Fruit fly (Drosophila melanogaster) whole organism, adult: Measurements from ENCODE around the gene CSN6.

Source experiments
- CG11617 ChIP-seq: fragments of 200-800 bp; sonication (Bioruptor generic); optimal IDR thresholded peaks from 2 replicates; lab custom pipeline; 2017; ENCODE audit warnings: mild to moderate bottlenecking, missing biosample characterization, missing genetic modification reagents, missing genetic modification characterization
- CG12768 ChIP-seq: fragments of 200-800 bp; sonication (Bioruptor generic); optimal IDR thresholded peaks from 2 replicates; lab custom pipeline; 2017; ENCODE audit warnings: missing biosample characterization, missing genetic modification characterization, mild to moderate bottlenecking, moderate library complexity, missing genetic modification reagents
- CG14711 ChIP-seq: fragments of 200-800 bp; sonication (Bioruptor generic); optimal IDR thresholded peaks from 2 replicates; lab custom pipeline; 2018; ENCODE audit warnings: missing biosample characterization, mild to moderate bottlenecking, missing genetic modification characterization, moderate library complexity
- CG1620 ChIP-seq: fragments of 200-800 bp; sonication (Bioruptor generic); optimal IDR thresholded peaks from 2 replicates; lab custom pipeline; 2016; ENCODE audit warnings: missing biosample characterization, missing genetic modification characterization
- CG33017 ChIP-seq: fragments of 200-800 bp; sonication (Bioruptor generic); optimal IDR thresholded peaks from 2 replicates; lab custom pipeline; 2018; ENCODE audit warnings: missing biosample characterization, mild to moderate bottlenecking, missing genetic modification characterization, moderate library complexity
- CG5204 ChIP-seq: fragments of 200-800 bp; sonication (Bioruptor generic); optimal IDR thresholded peaks from 2 replicates; lab custom pipeline; 2016; ENCODE audit warnings: missing biosample characterization, missing genetic modification characterization
- CG7045 ChIP-seq: fragments of 200-800 bp; sonication (Bioruptor generic); optimal IDR thresholded peaks from 2 replicates; lab custom pipeline; 2017; ENCODE audit warnings: missing biosample characterization, mild to moderate bottlenecking, missing genetic modification characterization
- CG7101 ChIP-seq: fragments of 200-800 bp; sonication (Bioruptor generic); optimal IDR thresholded peaks from 2 replicates; lab custom pipeline; 2018; ENCODE audit warnings: missing biosample characterization, mild to moderate bottlenecking, missing genetic modification characterization, moderate library complexity
- Clk ChIP-seq: fragments of 200-800 bp; sonication (Bioruptor generic); optimal IDR thresholded peaks from 2 replicates; lab custom pipeline; 2017; ENCODE audit warnings: missing biosample characterization, missing genetic modification characterization
- Crg-1 ChIP-seq: fragments of 200-800 bp; sonication (Bioruptor generic); optimal IDR thresholded peaks from 2 replicates; lab custom pipeline; 2016; ENCODE audit warnings: missing biosample characterization, missing genetic modification characterization
- Hr96 ChIP-seq: fragments of 200-800 bp; sonication (Bioruptor generic); optimal IDR thresholded peaks from 2 replicates; lab custom pipeline; 2016; ENCODE audit warnings: missing biosample characterization, missing genetic modification characterization
- Mnt ChIP-seq: fragments of 200-800 bp; sonication (Bioruptor generic); optimal IDR thresholded peaks from 2 replicates; lab custom pipeline; 2016; ENCODE audit warnings: missing biosample characterization, mild to moderate bottlenecking, missing genetic modification characterization
- bab1 ChIP-seq: fragments of 200-800 bp; sonication (Bioruptor generic); optimal IDR thresholded peaks from 3 replicates; lab custom pipeline; 2019; ENCODE audit warnings: missing biosample characterization, mild to moderate bottlenecking, missing genetic modification characterization, moderate library complexity
- cic ChIP-seq: fragments of 200-800 bp; sonication (Bioruptor generic); optimal IDR thresholded peaks from 2 replicates; lab custom pipeline; 2017; ENCODE audit warnings: missing biosample characterization, mild to moderate bottlenecking, missing genetic modification characterization, moderate library complexity
- cnc ChIP-seq, 2 experiments: fragments of >200 bp; optimal IDR thresholded peaks; 2 replicates each; lab custom pipeline; 2017
- kay ChIP-seq: fragments of 200-800 bp; sonication (Bioruptor generic); peaks from one replicate; lab custom pipeline; 2016; ENCODE audit warnings: missing biosample characterization, missing genetic modification characterization, borderline replicate concordance
- ovo ChIP-seq: fragments of 200-800 bp; sonication (Bioruptor generic); optimal IDR thresholded peaks from 2 replicates; lab custom pipeline; 2016; ENCODE audit warnings: missing biosample characterization, missing genetic modification characterization
- pad ChIP-seq: fragments of 200-800 bp; sonication (Bioruptor generic); optimal IDR thresholded peaks from 3 replicates; lab custom pipeline; 2017; ENCODE audit warnings: missing biosample characterization, missing genetic modification characterization, mild to moderate bottlenecking, moderate library complexity, missing genetic modification reagents
- tj ChIP-seq: fragments of 200-800 bp; sonication (Bioruptor generic); optimal IDR thresholded peaks from 3 replicates; lab custom pipeline; 2017; ENCODE audit warnings: missing biosample characterization, mild to moderate bottlenecking, missing genetic modification characterization, moderate library complexity
- toe ChIP-seq: fragments of 200-800 bp; sonication (Bioruptor generic); optimal IDR thresholded peaks from 2 replicates; lab custom pipeline; 2016; ENCODE audit warnings: missing biosample characterization, missing genetic modification characterization

CSN6 gene

dm6 chr3R:22560224-22560623 is 20.3 kb upstream of the CSN6 start:
- TF ChIP-seq Clk (no peak), cnc (optimal IDR thresholded peaks at IDR 0.05; lab: Kevin White, UChicago) (no peak), kay (GFP tag; lab: Kevin White, UChicago) (no peak), cic (GFP tag; lab: Kevin White, UChicago) (no peak), CG1620 (no peak), Mnt (GFP tag; lab: Kevin White, UChicago) (no peak), Crg-1 (no peak), CG11617 (no peak), tj (GFP tag; lab: Kevin White, UChicago) (no peak), Hr96 (GFP tag; lab: Kevin White, UChicago) (no peak), CG7101 (tag; lab: Kevin White, UChicago) (no peak), toe (no peak), CG5204 (GFP tag; lab: Kevin White, UChicago) (no peak), pad (GFP tag; lab: Kevin White, UChicago) (no peak), ovo (GFP tag; lab: Kevin White, UChicago) (no peak), CG14711 (no peak), CG33017 (no peak), CG12768 (GFP tag; lab: Kevin White, UChicago) (no peak), CG7045 (GFP tag; lab: Kevin White, UChicago) (no peak), bab1 (GFP tag; lab: Kevin White, UChicago) (no peak)

- TF ChIP-seq cnc (optimal IDR thresholded peaks at IDR 0.05; lab: Kevin White, UChicago): no peak
- TF ChIP-seq Hr96 (GFP tag; lab: Kevin White, UChicago): no peak
- no peak for TF ChIP-seq Clk
- no peak for TF ChIP-seq bab1 (GFP tag; lab: Kevin White, UChicago)
- TF ChIP-seq CG7101 (tag; lab: Kevin White, UChicago): no peak
- TF ChIP-seq Crg-1: no peak
- TF ChIP-seq kay (GFP tag; lab: Kevin White, UChicago): no peak
- no peak for TF ChIP-seq cic (GFP tag; lab: Kevin White, UChicago)
- no peak for TF ChIP-seq tj (GFP tag; lab: Kevin White, UChicago)
- no peak for TF ChIP-seq CG12768 (GFP tag; lab: Kevin White, UChicago)
- TF ChIP-seq pad (GFP tag; lab: Kevin White, UChicago): no peak
- no peak for TF ChIP-seq CG11617
- TF ChIP-seq toe: no peak
- TF ChIP-seq ovo (GFP tag; lab: Kevin White, UChicago): no peak
- no peak for TF ChIP-seq CG33017
- no peak for TF ChIP-seq CG7045 (GFP tag; lab: Kevin White, UChicago)
- no peak for TF ChIP-seq CG5204 (GFP tag; lab: Kevin White, UChicago)
- no peak for TF ChIP-seq CG1620
- TF ChIP-seq Mnt (GFP tag; lab: Kevin White, UChicago): no peak
- no peak for TF ChIP-seq CG14711
Observed at dm6 chr3R:22562502-22562901, 18.1 kb upstream of the CSN6 start, which contains the start of gene sit. Gene sit (minus strand): TSS chr3R:22562572.

DNA sequence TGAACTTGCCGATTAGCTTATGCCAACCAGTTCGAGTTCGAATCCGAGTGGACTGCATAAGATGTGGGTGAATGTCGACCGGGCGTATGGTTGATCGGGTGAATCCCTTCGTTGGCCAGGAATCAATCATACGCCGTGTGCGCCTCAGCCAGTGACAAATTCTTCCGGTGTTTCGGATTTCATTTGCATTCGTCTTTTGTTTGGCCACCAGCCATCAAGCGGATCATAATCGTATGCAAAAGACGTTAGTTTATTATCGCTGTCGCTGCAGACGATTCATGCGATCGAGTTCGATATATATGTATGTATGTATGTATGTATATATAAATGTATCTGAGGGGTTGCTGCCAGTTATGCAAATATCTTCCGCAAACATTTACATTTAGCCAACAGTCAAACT is 16.5 kb upstream of the CSN6 start:
- TF ChIP-seq CG5204 (GFP tag; lab: Kevin White, UChicago) (no peak), pad (GFP tag; lab: Kevin White, UChicago) (no peak), ovo (GFP tag; lab: Kevin White, UChicago) (no peak), tj (GFP tag; lab: Kevin White, UChicago) (no peak), toe (no peak), CG33017 (no peak), CG11617 (no peak), CG12768 (GFP tag; lab: Kevin White, UChicago) (no peak), CG14711 (no peak), Hr96 (GFP tag; lab: Kevin White, UChicago) (no peak), CG7101 (tag; lab: Kevin White, UChicago) (no peak), Mnt (GFP tag; lab: Kevin White, UChicago) (no peak)

DNA sequence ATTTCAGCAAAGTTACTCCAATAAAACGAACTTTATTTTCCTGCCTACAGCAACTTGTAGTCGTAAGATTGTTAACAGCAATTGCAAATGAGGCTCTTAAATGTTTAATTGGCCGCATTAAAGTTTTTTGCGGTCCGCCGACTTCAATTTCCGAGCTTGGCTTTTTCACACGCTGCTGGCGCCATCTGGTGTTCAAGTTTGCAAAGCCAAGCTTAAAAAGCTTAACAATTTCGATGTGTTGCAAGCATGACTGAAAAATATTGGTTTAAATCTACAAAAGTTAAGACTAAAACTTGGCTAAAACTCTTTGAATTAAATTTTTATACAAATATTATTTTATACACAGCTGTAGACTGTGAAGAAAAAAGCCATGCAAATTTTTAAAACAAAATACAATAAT is 15.9 kb upstream of the CSN6 start:
- no peak for TF ChIP-seq CG5204 (GFP tag; lab: Kevin White, UChicago)
- TF ChIP-seq tj (GFP tag; lab: Kevin White, UChicago): no peak
- TF ChIP-seq Clk: no peak
- TF ChIP-seq Crg-1: no peak
- no peak for TF ChIP-seq CG1620
- TF ChIP-seq bab1 (GFP tag; lab: Kevin White, UChicago): no peak
- no peak for TF ChIP-seq CG11617
- no peak for TF ChIP-seq CG7045 (GFP tag; lab: Kevin White, UChicago)
- TF ChIP-seq CG7101 (tag; lab: Kevin White, UChicago): no peak
- TF ChIP-seq cnc (optimal IDR thresholded peaks at IDR 0.05; lab: Kevin White, UChicago): no peak

DNA sequence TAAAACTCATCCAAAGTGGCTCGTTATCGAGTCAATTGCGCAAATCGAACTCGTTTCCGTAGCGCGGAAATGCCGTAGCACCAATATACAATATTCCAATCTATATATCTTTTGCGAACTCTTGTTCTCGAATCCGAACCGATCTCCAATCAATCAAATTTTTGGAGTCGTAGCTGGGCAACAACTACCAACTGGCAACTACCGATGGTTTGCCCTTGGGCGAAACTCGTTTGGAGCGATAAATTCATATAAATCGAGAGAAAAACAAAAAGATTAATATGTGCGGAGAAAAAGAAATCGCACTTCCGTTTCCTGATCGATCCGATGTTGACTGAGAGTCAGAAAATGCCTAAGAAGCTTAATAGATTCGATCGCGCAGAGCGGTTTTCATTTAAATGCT is 14.8 kb upstream of the CSN6 start:
- TF ChIP-seq toe (no peak), cnc (optimal IDR thresholded peaks at IDR 0.05; lab: Kevin White, UChicago) (no peak), CG7045 (GFP tag; lab: Kevin White, UChicago) (no peak), CG7101 (tag; lab: Kevin White, UChicago) (no peak), pad (GFP tag; lab: Kevin White, UChicago) (no peak), kay (GFP tag; lab: Kevin White, UChicago) (no peak), CG11617 (no peak), Crg-1 (no peak)

DNA sequence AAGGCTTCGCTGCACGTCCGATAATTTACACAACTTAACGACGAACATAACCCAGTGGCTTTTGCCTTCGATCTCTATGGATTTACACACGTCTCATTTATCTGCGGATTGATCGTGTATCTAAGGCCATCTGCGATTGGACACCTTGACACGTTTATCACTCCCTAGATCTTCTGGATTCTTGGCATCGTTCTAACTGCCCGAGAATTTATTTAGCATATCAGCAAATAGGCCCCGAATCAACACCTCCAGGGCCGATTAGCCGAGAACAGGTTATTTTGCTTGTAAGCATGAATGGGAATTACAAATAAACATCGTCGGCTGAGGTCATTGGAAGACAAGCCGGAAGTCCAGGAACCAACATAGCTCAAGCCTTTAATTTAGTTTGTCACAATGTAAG is 12.1 kb upstream of the CSN6 start:
- TF ChIP-seq CG7045 (GFP tag; lab: Kevin White, UChicago) (no peak), CG14711 (no peak), CG7101 (tag; lab: Kevin White, UChicago) (no peak), CG12768 (GFP tag; lab: Kevin White, UChicago) (no peak), bab1 (GFP tag; lab: Kevin White, UChicago) (no peak), Mnt (GFP tag; lab: Kevin White, UChicago) (no peak), CG5204 (GFP tag; lab: Kevin White, UChicago) (no peak), Clk (no peak), ovo (GFP tag; lab: Kevin White, UChicago) (no peak), kay (GFP tag; lab: Kevin White, UChicago) (no peak), tj (GFP tag; lab: Kevin White, UChicago) (no peak), pad (GFP tag; lab: Kevin White, UChicago) (no peak), cnc (optimal IDR thresholded peaks at IDR 0.05; lab: Kevin White, UChicago) (no peak), CG33017 (no peak), CG11617 (no peak), CG1620 (no peak), Hr96 (GFP tag; lab: Kevin White, UChicago) (no peak), cic (GFP tag; lab: Kevin White, UChicago) (no peak), Crg-1 (no peak)
